Fruit fly (Drosophila melanogaster) whole organism, pupa: ENCODE data around the gene Mst98Cb.

Source experiments
- CG10348 ChIP-seq: fragments of 200-800 bp; sonication (Bioruptor generic); IDR thresholded peaks from 2 replicates; pipeline ENCODE4 v1.3.6; 2022; ENCODE audit warnings: missing biosample characterization, missing genetic modification characterization
- CG12605 ChIP-seq: fragments of 200-800 bp; sonication (Bioruptor generic); IDR thresholded peaks from 2 replicates; pipeline ENCODE4 v1.3.6; 2022; ENCODE audit warnings: missing biosample characterization, missing genetic modification characterization
- CG13204 ChIP-seq: fragments of 200-800 bp; sonication (Bioruptor generic); optimal IDR thresholded peaks from 2 replicates; lab custom pipeline; 2018; ENCODE audit warnings: missing biosample characterization, mild to moderate bottlenecking, missing genetic modification characterization, moderate library complexity
- CG14655 ChIP-seq: fragments of 200-800 bp; sonication (Bioruptor generic); optimal IDR thresholded peaks from 3 replicates; lab custom pipeline; 2017; ENCODE audit warnings: mild to moderate bottlenecking, missing biosample characterization, missing genetic modification reagents, missing genetic modification characterization
- CG15710 ChIP-seq: fragments of 200-800 bp; sonication (Bioruptor generic); optimal IDR thresholded peaks from 2 replicates; lab custom pipeline; 2018; ENCODE audit warnings: missing biosample characterization, mild to moderate bottlenecking, missing genetic modification characterization, moderate library complexity
- CG17806 ChIP-seq: fragments of 200-800 bp; sonication (Bioruptor generic); optimal IDR thresholded peaks from 2 replicates; lab custom pipeline; 2018; ENCODE audit warnings: missing biosample characterization, mild to moderate bottlenecking, missing genetic modification characterization, moderate library complexity
- CG32121 ChIP-seq: fragments of 200-800 bp; sonication (Bioruptor generic); IDR thresholded peaks from 2 replicates; pipeline ENCODE4 v1.3.6; 2022; ENCODE audit warnings: missing biosample characterization, missing genetic modification characterization
- CG34367 ChIP-seq: fragments of 200-800 bp; sonication (Bioruptor generic); optimal IDR thresholded peaks from 2 replicates; lab custom pipeline; 2018; ENCODE audit warnings: missing biosample characterization, mild to moderate bottlenecking, missing genetic modification characterization
- CG4496 ChIP-seq: fragments of 200-800 bp; sonication (Bioruptor generic); IDR thresholded peaks from 3 replicates; pipeline ENCODE4 v1.3.6; 2022; ENCODE audit warnings: missing biosample characterization, missing genetic modification characterization
- CG8159 ChIP-seq: fragments of 200-800 bp; sonication (Bioruptor generic); optimal IDR thresholded peaks from 3 replicates; lab custom pipeline; 2018; ENCODE audit warnings: missing biosample characterization, mild to moderate bottlenecking, missing genetic modification characterization, moderate library complexity
- CG8301 ChIP-seq: fragments of 200-800 bp; sonication (Bioruptor generic); optimal IDR thresholded peaks from 2 replicates; lab custom pipeline; 2018; ENCODE audit warnings: missing biosample characterization, mild to moderate bottlenecking, missing genetic modification characterization
- CG9948 ChIP-seq: fragments of 200-800 bp; sonication (Bioruptor generic); optimal IDR thresholded peaks from 2 replicates; lab custom pipeline; 2018; ENCODE audit warnings: missing biosample characterization, mild to moderate bottlenecking, missing genetic modification characterization, moderate library complexity
- D1 ChIP-seq: fragments of 200-800 bp; sonication (Bioruptor generic); optimal IDR thresholded peaks from 2 replicates; lab custom pipeline; 2018; ENCODE audit warnings: missing biosample characterization, mild to moderate bottlenecking, missing genetic modification characterization, moderate library complexity
- EcR ChIP-seq: fragments of 200-800 bp; sonication (Bioruptor generic); optimal IDR thresholded peaks from 3 replicates; lab custom pipeline; 2019; ENCODE audit warnings: missing biosample characterization, missing genetic modification characterization, mild to moderate bottlenecking, moderate library complexity, missing genetic modification reagents
- Ets98B ChIP-seq: fragments of 200-800 bp; sonication (Bioruptor generic); IDR thresholded peaks from 2 replicates; pipeline ENCODE4 v1.3.6; 2022; ENCODE audit warnings: missing biosample characterization, missing genetic modification characterization
- Pif1A ChIP-seq: fragments of 200-800 bp; sonication (Bioruptor generic); optimal IDR thresholded peaks from 3 replicates; lab custom pipeline; 2016; ENCODE audit warnings: missing biosample characterization, missing genetic modification characterization
- Pif1B ChIP-seq: fragments of 200-800 bp; sonication (Bioruptor generic); optimal IDR thresholded peaks from 3 replicates; lab custom pipeline; 2016; ENCODE audit warnings: missing biosample characterization, missing genetic modification characterization
- Snoo ChIP-seq: fragments of 200-800 bp; sonication (Bioruptor generic); optimal IDR thresholded peaks from 3 replicates; lab custom pipeline; 2017; ENCODE audit warnings: missing biosample characterization, mild to moderate bottlenecking, missing genetic modification characterization, inconsistent platforms
- fd96Ca ChIP-seq: fragments of 200-800 bp; sonication (Bioruptor generic); IDR thresholded peaks from 3 replicates; pipeline ENCODE4 v1.3.6; 2022; ENCODE audit warnings: missing biosample characterization, missing genetic modification characterization
- gl ChIP-seq: fragments of 200-800 bp; sonication (Bioruptor generic); optimal IDR thresholded peaks from 2 replicates; lab custom pipeline; 2018; ENCODE audit warnings: missing biosample characterization, mild to moderate bottlenecking, missing genetic modification characterization
- rn ChIP-seq: fragments of 200-800 bp; sonication (Bioruptor generic); IDR thresholded peaks from 2 replicates; pipeline ENCODE4 v1.3.6; 2022; ENCODE audit warnings: missing biosample characterization, missing genetic modification characterization

Mst98Cb gene

DNA sequence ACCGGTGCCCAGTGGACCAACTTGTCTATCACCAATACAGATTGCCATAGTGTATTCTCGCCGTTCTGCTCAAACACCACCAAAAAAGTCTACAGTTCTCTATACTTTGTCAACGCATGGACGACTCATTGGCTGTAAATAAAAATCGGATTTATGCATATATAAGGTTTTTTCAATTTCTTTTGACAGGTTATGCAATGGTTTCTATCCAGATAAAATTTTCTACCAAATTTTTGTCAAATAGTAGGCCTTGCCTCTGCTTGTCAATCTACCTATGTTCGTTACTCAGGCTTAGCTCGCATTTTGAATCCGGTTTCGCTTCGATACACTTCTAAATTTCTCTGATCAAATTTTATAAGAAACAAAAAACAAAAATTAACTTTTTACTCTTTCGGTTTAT, at the start of gene Mst98Cb:
Gene Mst98Cb (plus strand): TSS at position 301 of the 400 bp plus-strand sequence.
- TF ChIP-seq CG32121 (GFP tag; lab: Robert Waterston, UW), result no peak
- no peak for TF ChIP-seq CG10348
- no peak for TF ChIP-seq Pif1B
- no peak for TF ChIP-seq gl (tag; lab: Kevin White, UChicago)
- TF ChIP-seq rn (GFP tag; lab: Robert Waterston, UW), result no peak
- no peak for TF ChIP-seq CG8159
- TF ChIP-seq Ets98B (GFP tag; lab: Robert Waterston, UW), result no peak
- no peak for TF ChIP-seq D1 (tag; lab: Kevin White, UChicago)
- TF ChIP-seq CG15710, result no peak

DNA sequence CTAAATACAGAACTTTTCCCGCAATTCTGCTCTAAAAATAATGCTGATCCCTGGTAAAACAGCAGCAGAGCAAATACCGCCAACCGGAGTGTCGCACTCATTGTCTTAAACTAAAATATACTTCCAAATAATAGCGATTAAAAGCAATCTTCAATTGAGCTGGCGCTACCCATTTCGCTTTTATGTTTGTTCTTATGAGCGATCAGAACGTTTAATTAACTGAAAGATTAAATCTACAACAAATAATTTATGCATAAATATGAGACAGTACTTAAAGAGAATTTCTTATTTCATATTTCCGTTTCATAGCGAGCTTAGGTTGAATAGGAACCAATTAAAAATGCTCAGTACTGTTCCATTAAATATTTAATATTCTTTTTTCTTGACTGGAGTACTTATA, 29.1 kb upstream of the Mst98Cb start, which contains the start of gene CG43125:
Gene CG43125 (minus strand): TSS at position 101 of the 400 bp plus-strand sequence.
- no peak for TF ChIP-seq Pif1A (GFP tag; lab: Kevin White, UChicago)
- no peak for TF ChIP-seq Snoo (tag; lab: Kevin White, UChicago)
- no peak for TF ChIP-seq CG12605 (GFP tag; lab: Robert Waterston, UW)
- no peak for TF ChIP-seq CG32121 (GFP tag; lab: Robert Waterston, UW)
- no peak for TF ChIP-seq rn (GFP tag; lab: Robert Waterston, UW)
- no peak for TF ChIP-seq CG8301
- no peak for TF ChIP-seq Pif1B
- TF ChIP-seq CG13204 (GFP tag; lab: Kevin White, UChicago), result no peak
- TF ChIP-seq CG9948 (tag; lab: Kevin White, UChicago), result no peak
- TF ChIP-seq CG4496 (GFP tag; lab: Robert Waterston, UW), result no peak
- TF ChIP-seq Ets98B (GFP tag; lab: Robert Waterston, UW), result no peak
- TF ChIP-seq CG17806 (tag; lab: Kevin White, UChicago), result no peak
- no peak for TF ChIP-seq CG8159
- TF ChIP-seq D1 (tag; lab: Kevin White, UChicago), result no peak
- no peak for TF ChIP-seq CG10348
- no peak for TF ChIP-seq CG15710

DNA sequence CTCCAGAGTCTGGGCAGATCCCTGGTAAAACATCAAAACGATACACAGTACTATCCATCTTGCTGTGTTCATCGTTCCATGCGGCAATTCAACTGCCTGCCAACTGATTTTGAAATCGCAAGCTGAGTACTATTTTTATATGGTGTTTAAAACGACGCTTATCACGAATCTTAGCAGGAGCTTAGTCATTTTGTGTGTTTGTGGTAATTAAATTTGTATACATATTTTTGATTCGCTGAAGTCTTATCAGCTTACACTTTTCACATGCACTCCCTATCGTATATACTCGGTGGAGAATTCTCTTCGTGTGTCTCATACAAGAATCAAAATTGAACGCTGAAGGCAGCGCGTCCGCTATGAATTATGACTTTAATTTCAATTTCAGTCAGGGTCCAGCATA, 27.9 kb upstream of the Mst98Cb start, which contains the start of gene CG43124:
Gene CG43124 (minus strand): TSS at position 101 of the 400 bp plus-strand sequence.
- TF ChIP-seq Ets98B (GFP tag; lab: Robert Waterston, UW) (no peak), CG13204 (GFP tag; lab: Kevin White, UChicago) (no peak), rn (GFP tag; lab: Robert Waterston, UW) (no peak), CG32121 (GFP tag; lab: Robert Waterston, UW) (no peak), gl (tag; lab: Kevin White, UChicago) (no peak), CG8159 (no peak), CG34367 (tag; lab: Kevin White, UChicago) (no peak), CG12605 (GFP tag; lab: Robert Waterston, UW) (no peak), Pif1A (GFP tag; lab: Kevin White, UChicago) (no peak), Pif1B (no peak), CG15710 (no peak)

DNA sequence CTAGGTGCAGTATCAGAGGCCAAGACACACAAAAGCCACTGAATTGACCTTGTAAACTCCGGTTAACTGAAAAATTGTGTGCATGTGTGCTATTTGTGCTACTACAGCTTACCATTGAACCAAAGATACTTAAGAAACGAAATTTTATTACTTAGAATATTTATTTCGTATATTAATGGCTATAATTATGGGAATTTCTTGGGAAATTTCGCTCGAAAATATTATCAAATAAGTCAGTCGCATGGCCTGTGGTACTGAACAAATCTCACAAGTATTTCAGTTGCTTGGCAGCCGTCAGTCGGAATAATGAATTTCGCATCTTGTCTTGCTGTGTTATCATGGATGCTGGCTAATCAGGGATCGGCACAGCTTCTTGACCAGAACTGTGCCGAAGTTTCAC, 10.3 kb upstream of the Mst98Cb start, which contains the start of gene CG34436:
Gene CG34436 (plus strand): TSS at position 301 of the 400 bp plus-strand sequence.
- TF ChIP-seq CG8301 (no peak), fd96Ca (GFP tag; lab: Robert Waterston, UW) (no peak), CG12605 (GFP tag; lab: Robert Waterston, UW) (no peak), CG32121 (GFP tag; lab: Robert Waterston, UW) (no peak), D1 (tag; lab: Kevin White, UChicago) (no peak), Pif1B (no peak), CG17806 (tag; lab: Kevin White, UChicago) (no peak), CG13204 (GFP tag; lab: Kevin White, UChicago) (no peak), gl (tag; lab: Kevin White, UChicago) (no peak), CG14655 (no peak), CG10348 (no peak), Pif1A (GFP tag; lab: Kevin White, UChicago) (no peak), CG4496 (GFP tag; lab: Robert Waterston, UW) (no peak), CG9948 (tag; lab: Kevin White, UChicago) (no peak), Snoo (tag; lab: Kevin White, UChicago) (no peak), EcR (GFP tag; lab: Kevin White, UChicago) (no peak)

DNA sequence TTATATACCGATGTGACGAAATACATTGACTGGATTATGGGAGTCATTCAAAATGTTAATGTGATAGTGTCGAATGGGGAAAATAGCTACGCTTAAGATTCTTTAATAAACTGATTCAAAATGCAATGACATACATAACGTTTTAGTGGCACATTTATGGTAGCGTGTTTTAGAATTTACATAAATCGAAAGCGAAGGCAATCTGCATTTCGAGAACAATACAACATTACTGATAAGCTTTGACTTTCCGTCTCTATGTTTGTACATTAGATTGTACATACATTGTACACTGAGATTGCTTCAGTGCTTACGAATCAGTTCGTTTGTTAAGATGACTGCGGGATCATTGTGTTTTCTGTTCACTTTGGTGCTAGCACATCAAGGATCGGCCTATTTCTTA, 9.2 kb upstream of the Mst98Cb start, which contains the start of gene CG34437:
Gene CG34437 (plus strand): TSS at position 301 of the 400 bp plus-strand sequence.
- TF ChIP-seq CG8159 (no peak), EcR (GFP tag; lab: Kevin White, UChicago) (no peak), CG9948 (tag; lab: Kevin White, UChicago) (no peak), CG8301 (no peak), D1 (tag; lab: Kevin White, UChicago) (no peak)

DNA sequence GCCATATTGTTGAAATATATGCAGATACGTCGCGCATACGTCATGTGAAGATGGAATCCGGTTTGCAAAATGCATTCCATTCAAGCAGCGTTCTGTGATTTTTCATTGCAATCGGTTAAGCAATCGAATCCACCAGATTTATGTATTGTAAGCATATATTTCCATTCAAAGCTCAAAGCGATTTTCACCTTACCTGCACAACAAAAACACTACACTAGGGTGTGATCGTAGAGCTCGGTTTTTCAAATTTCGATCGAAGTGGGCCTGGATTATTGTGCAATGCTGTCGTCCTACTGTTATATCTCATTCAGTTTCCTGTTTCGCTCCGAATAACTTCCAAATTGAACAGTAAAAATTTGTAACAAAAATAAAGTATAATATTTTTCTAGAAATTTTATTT, 1.6 kb upstream of the Mst98Cb start, which contains the start of gene Mst98Ca:
Gene Mst98Ca (plus strand): TSS at position 301 of the 400 bp plus-strand sequence.
- TF ChIP-seq Ets98B (GFP tag; lab: Robert Waterston, UW) (no peak), CG4496 (GFP tag; lab: Robert Waterston, UW) (no peak), CG14655 (no peak), fd96Ca (GFP tag; lab: Robert Waterston, UW) (no peak), CG12605 (GFP tag; lab: Robert Waterston, UW) (no peak), rn (GFP tag; lab: Robert Waterston, UW) (no peak), D1 (tag; lab: Kevin White, UChicago) (no peak), CG34367 (tag; lab: Kevin White, UChicago) (no peak), Snoo (tag; lab: Kevin White, UChicago) (no peak), Pif1A (GFP tag; lab: Kevin White, UChicago) (no peak), CG8159 (no peak), CG8301 (no peak), EcR (GFP tag; lab: Kevin White, UChicago) (no peak), CG10348 (no peak), CG17806 (tag; lab: Kevin White, UChicago) (no peak)
